Worm (Caenorhabditis elegans): ENCODE data around the gene bpl-1.

Gene bpl-1

DNA sequence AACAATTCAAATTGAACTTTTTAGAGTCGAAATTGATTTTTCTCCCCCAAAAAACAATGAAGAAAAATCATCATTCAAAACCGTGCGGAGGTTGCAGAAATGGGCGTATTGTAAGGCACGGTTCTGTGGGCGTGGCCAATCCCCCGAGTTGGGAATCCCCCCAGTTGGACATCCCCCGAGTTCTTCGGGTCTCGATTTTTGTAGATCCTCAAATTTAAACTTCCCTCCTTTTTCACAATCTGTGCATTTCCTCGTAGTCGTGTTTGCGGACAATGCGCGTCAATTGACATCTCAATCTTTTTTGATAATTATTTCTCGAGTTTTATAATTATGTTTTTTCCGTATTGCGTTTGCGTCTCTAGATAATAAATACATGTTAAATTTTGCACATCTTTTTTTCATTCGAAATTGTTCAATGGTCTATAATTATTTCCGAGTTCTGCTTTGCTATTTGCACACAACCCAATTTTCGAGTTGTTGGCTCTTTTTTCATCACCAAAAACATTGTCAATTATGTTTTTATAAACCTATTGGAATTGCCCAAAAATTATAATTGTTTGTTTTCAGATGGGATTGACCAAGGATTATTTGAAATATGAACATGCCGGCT lies 4.1 kb upstream of the bpl-1 start, which contains the start of gene F13H8.2 (continued):
- no peak for TF ChIP-seq K09A11.1 (tag; optimal IDR thresholded peaks at IDR 0.05; ENCODE audit: insufficient read depth)
- TF ChIP-seq madf-2 (tag; optimal IDR thresholded peaks at IDR 0.05): no peak
- TF ChIP-seq ceh-48 (tag; optimal IDR thresholded peaks at IDR 0.05): peak; percentile 18
- TF ChIP-seq ceh-31 (tag; optimal IDR thresholded peaks at IDR 0.05): peak; percentile 82
- no peak for TF ChIP-seq eyg-1 (tag; optimal IDR thresholded peaks at IDR 0.05)
- TF ChIP-seq ceh-45 (GFP tag; IDR thresholded peaks at IDR 0.05): no peak
- TF ChIP-seq C08G9.2 (tag; optimal IDR thresholded peaks at IDR 0.05): peak; percentile 53
- TF ChIP-seq ceh-24 (tag; optimal IDR thresholded peaks at IDR 0.05): no peak
- no peak for TF ChIP-seq hlh-13 (GFP tag; optimal IDR thresholded peaks at IDR 0.05)
- TF ChIP-seq ceh-30 (tag; optimal IDR thresholded peaks at IDR 0.05): no peak
- TF ChIP-seq ceh-19 (GFP tag; optimal IDR thresholded peaks at IDR 0.05): no peak
- TF ChIP-seq pax-1 (tag; optimal IDR thresholded peaks at IDR 0.05): peak; percentile 16
- TF ChIP-seq tbx-7 (tag; optimal IDR thresholded peaks at IDR 0.05): peak; percentile 22
- peak; percentile 20 for TF ChIP-seq ceh-18 (tag; optimal IDR thresholded peaks at IDR 0.05)
- peak; percentile 51 for TF ChIP-seq ceh-34 (tag; optimal IDR thresholded peaks at IDR 0.05)
- TF ChIP-seq unc-3 (GFP tag; conservative IDR thresholded peaks at IDR 0.05): no peak; the same call in 1 of the 2 replicates
- no peak for TF ChIP-seq unc-3 (tag; optimal IDR thresholded peaks at IDR 0.05)
- peak; percentile 31 for TF ChIP-seq rnt-1 (tag; optimal IDR thresholded peaks at IDR 0.05)
- TF ChIP-seq npax-4 (tag; optimal IDR thresholded peaks at IDR 0.05): no peak
- TF ChIP-seq mec-3 (tag; optimal IDR thresholded peaks at IDR 0.05; ENCODE audit: borderline replicate concordance): no peak
- TF ChIP-seq nhr-232 (tag; optimal IDR thresholded peaks at IDR 0.05): no peak
- TF ChIP-seq lim-6 (tag; optimal IDR thresholded peaks at IDR 0.05): no peak

DNA sequence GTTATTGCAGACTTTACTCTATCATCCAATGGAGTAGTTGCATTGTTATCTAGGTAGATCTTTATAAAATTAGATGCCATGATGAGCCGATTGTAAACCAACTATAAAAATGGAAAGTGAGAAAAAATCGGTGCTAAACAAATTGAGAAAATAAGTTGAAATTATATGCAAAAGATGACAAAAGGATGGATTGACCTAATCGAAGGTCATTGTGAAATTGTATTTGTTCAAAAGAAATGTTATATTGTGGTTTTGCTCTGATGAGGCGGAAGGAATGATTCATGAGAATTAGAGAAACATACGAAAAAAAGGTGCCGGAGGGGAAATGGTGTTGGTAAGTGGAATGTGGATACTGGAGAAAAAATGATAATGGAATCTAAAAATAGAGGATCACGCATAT lies 7.0 kb downstream of the bpl-1 start, which contains the start of gene scly-1:
Gene scly-1, minus strand, starts transcription at position 101 of the 400 bp plus-strand sequence.
- TF ChIP-seq hlh-8 (tag; optimal IDR thresholded peaks at IDR 0.05): no peak
- no peak for TF ChIP-seq ceh-30 (tag; optimal IDR thresholded peaks at IDR 0.05)
- TF ChIP-seq pros-1 (tag; optimal IDR thresholded peaks at IDR 0.05): no peak
- no peak for TF ChIP-seq ceh-18 (tag; optimal IDR thresholded peaks at IDR 0.05)
- no peak for TF ChIP-seq tbx-2 (tag; optimal IDR thresholded peaks at IDR 0.05)
- TF ChIP-seq unc-86 (tag; optimal IDR thresholded peaks at IDR 0.05): no peak

DNA sequence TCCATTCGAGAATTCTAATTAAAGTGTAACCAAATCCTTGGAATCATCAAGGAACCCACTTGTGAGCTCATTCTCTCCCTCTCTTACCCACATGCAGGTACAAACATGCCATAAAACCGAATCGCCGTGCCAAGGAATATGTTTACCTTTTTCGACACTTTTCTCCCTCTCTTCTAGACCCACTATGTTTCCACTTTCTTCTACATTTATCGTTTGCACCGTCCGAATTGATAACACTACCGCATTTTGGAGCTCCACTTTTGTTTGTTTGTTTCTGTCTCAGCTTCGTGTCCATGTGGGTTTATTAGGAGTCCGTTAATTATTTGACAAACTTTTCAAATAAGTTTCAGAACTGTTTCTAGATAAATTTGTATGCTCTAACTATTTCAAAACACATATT lies 7.9 kb downstream of the bpl-1 start:
- TF ChIP-seq hlh-8 (tag; optimal IDR thresholded peaks at IDR 0.05) (no peak), pax-1 (tag; optimal IDR thresholded peaks at IDR 0.05) (no peak), elt-2 (tag; optimal IDR thresholded peaks at IDR 0.05) (no peak)

DNA sequence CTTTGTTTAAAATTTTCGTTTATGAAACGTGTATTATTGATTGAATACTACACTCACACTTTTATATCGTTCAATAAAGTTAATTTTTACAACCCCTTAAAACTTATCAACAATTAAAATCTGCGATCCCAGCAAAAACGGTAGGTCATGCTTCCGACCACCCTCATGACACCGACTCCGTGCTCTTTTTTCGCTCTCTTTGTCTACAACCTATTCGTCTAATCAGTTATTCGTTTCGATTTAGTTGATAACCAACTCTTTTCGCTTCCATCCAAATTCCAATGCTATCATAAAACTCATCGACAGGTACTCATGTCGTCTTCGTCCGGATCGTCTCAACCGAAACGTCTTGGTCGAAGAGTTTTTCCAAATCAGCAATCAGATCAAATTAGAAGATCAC lies 9.1 kb downstream of the bpl-1 start, which contains the start of gene F13H8.1:
Gene F13H8.1, plus strand, starts transcription at position 311 of the 400 bp plus-strand sequence.
- no peak for TF ChIP-seq pros-1 (tag; optimal IDR thresholded peaks at IDR 0.05)
- no peak for TF ChIP-seq fax-1 (tag; optimal IDR thresholded peaks at IDR 0.05)
- TF ChIP-seq lim-6 (tag; optimal IDR thresholded peaks at IDR 0.05): no peak
- no peak for TF ChIP-seq ahr-1 (tag; optimal IDR thresholded peaks at IDR 0.05)
- TF ChIP-seq hlh-8 (tag; optimal IDR thresholded peaks at IDR 0.05): no peak
- TF ChIP-seq che-1 (tag; optimal IDR thresholded peaks at IDR 0.05): no peak
- TF ChIP-seq ceh-2 (tag; optimal IDR thresholded peaks at IDR 0.05): no peak
- no peak for TF ChIP-seq nhr-232 (tag; optimal IDR thresholded peaks at IDR 0.05)
- no peak for TF ChIP-seq ceh-19 (GFP tag; optimal IDR thresholded peaks at IDR 0.05)

DNA sequence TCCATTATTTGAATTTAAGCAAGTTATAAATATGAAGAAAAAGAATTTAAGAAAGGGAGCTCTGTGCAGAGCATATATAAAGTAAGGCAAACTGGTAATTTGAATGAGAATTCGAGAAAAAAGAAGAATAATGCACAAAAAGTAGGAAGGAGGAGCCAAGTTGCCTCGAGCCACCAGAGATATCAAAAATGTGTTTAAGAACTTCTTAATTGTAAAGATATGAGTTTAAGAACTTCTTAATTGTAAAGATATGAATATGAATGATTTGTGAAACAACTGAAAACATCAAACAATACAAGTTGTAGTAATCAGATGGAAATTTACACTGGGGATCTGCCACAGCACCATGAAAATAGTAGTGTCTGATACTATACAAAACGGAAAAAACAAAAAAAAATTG lies 12.8 kb downstream of the bpl-1 start, which contains the start of gene F13H8.6:
Gene F13H8.6, minus strand, starts transcription at position 101 of the 400 bp plus-strand sequence.
- no peak for TF ChIP-seq gmeb-2 (tag; optimal IDR thresholded peaks at IDR 0.05)
- no peak for TF ChIP-seq C08G9.2 (tag; optimal IDR thresholded peaks at IDR 0.05)
- TF ChIP-seq che-1 (tag; optimal IDR thresholded peaks at IDR 0.05): no peak
- TF ChIP-seq ceh-48 (tag; optimal IDR thresholded peaks at IDR 0.05): no peak
- TF ChIP-seq ahr-1 (tag; optimal IDR thresholded peaks at IDR 0.05): no peak
- TF ChIP-seq pros-1 (tag; optimal IDR thresholded peaks at IDR 0.05): no peak
